Worm (Caenorhabditis elegans) whole organism, L4 larva: ENCODE results near the gene mgl-3.

Experiments
- F49E8.2 ChIP-seq: sonication (generic microtip); optimal IDR thresholded peaks from 2 replicates; lab custom pipeline; 2016; ENCODE audit warnings: missing compliant biosample characterization, mild to moderate bottlenecking, missing genetic modification characterization, borderline replicate concordance
- R02D3.7 ChIP-seq: fragments of 150-350 bp; sonication (generic microtip); optimal IDR thresholded peaks from 3 replicates; lab custom pipeline; 2014; ENCODE audit warnings: missing biosample characterization, missing genetic modification characterization
- Y5F2A.4 ChIP-seq: fragments of 200-800 bp; sonication (Bioruptor generic); optimal IDR thresholded peaks from 2 replicates; lab custom pipeline; 2018; ENCODE audit warnings: mild to moderate bottlenecking, missing genetic modification characterization, missing compliant biosample characterization
- ZK337.2 ChIP-seq: fragments of 200-800 bp; sonication (Bioruptor generic); IDR thresholded peaks from 2 replicates; pipeline ENCODE4 v1.3.6; 2022; ENCODE audit warnings: missing genetic modification reagents, missing genetic modification characterization, missing compliant biosample characterization
- aly-2 ChIP-seq: sonication (generic microtip); optimal IDR thresholded peaks from 2 replicates; lab custom pipeline; 2018; ENCODE audit warnings: missing biosample characterization, missing genetic modification characterization
- ceh-28 ChIP-seq: fragments of 150-350 bp; optimal IDR thresholded peaks from 2 replicates; lab custom pipeline; 2014; ENCODE audit warnings: missing biosample characterization, missing genetic modification reagents, missing genetic modification characterization
- ceh-62 ChIP-seq: sonication (generic microtip); optimal IDR thresholded peaks from 2 replicates; lab custom pipeline; 2017; ENCODE audit warnings: missing biosample characterization, missing genetic modification characterization
- daf-16 ChIP-seq, 3 experiments: sonication (generic microtip); optimal IDR thresholded peaks; 2 replicates each; lab custom pipeline; 2016 to 2017; ENCODE audit warnings: missing genetic modification characterization in 3 of 3, missing genetic modification reagents in 3 of 3, mild to moderate bottlenecking in 2 of 3, missing compliant biosample characterization in 2 of 3, missing biosample characterization in 1 of 3, moderate library complexity in 1 of 3
- daf-8 ChIP-seq: fragments of 200-800 bp; sonication (Bioruptor generic); IDR thresholded peaks from 2 replicates; pipeline ENCODE4 v1.3.6; 2022; ENCODE audit warnings: missing genetic modification characterization, missing compliant biosample characterization
- dmd-8 ChIP-seq: fragments of 200-800 bp; sonication (Bioruptor generic); IDR thresholded peaks from 2 replicates; pipeline ENCODE4 v1.3.6; 2022; ENCODE audit warnings: missing genetic modification characterization, missing compliant biosample characterization
- dmd-9 ChIP-seq: fragments of 200-800 bp; sonication (Bioruptor generic); IDR thresholded peaks from 2 replicates; pipeline ENCODE4 v1.3.6; 2022; ENCODE audit warnings: missing genetic modification reagents, missing genetic modification characterization, missing compliant biosample characterization
- dpl-1 ChIP-seq: fragments of 150-350 bp; optimal IDR thresholded peaks from 2 replicates; lab custom pipeline; 2014; ENCODE audit warnings: missing biosample characterization, missing genetic modification reagents, missing genetic modification characterization
- fos-1 ChIP-seq: fragments of 150-350 bp; optimal IDR thresholded peaks from 2 replicates; lab custom pipeline; 2014; ENCODE audit warnings: missing biosample characterization, missing genetic modification characterization
- gei-8 ChIP-seq: fragments of 200-800 bp; sonication (Bioruptor generic); optimal IDR thresholded peaks from 2 replicates; lab custom pipeline; 2018; ENCODE audit warnings: mild to moderate bottlenecking, missing genetic modification characterization, missing compliant biosample characterization
- hlh-11 ChIP-seq: fragments of 200-800 bp; sonication (Bioruptor generic); optimal IDR thresholded peaks from 2 replicates; lab custom pipeline; 2018; ENCODE audit warnings: mild to moderate bottlenecking, missing genetic modification characterization, missing compliant biosample characterization
- hlh-30 ChIP-seq: sonication (generic microtip); optimal IDR thresholded peaks from 2 replicates; lab custom pipeline; 2017; ENCODE audit warnings: antibody characterized with exemption, mild to moderate bottlenecking, missing genetic modification characterization, missing compliant biosample characterization; ENCODE audit not compliant: insufficient read depth
- hmg-1.1 ChIP-seq: fragments of 200-800 bp; sonication (Bioruptor generic); IDR thresholded peaks from 2 replicates; pipeline ENCODE4 v1.3.6; 2022; ENCODE audit warnings: missing genetic modification reagents, missing genetic modification characterization, missing compliant biosample characterization
- lim-7 ChIP-seq: fragments of 200-800 bp; sonication (Bioruptor generic); IDR thresholded peaks from 2 replicates; pipeline ENCODE4 v1.3.6; 2022; ENCODE audit warnings: missing genetic modification characterization, missing compliant biosample characterization
- lin-13 ChIP-seq: fragments of 150-350 bp; optimal IDR thresholded peaks from 2 replicates; lab custom pipeline; 2014; ENCODE audit warnings: missing biosample characterization, missing genetic modification reagents, missing genetic modification characterization
- lin-15B ChIP-seq: fragments of 150-350 bp; sonication (generic microtip); optimal IDR thresholded peaks from 3 replicates; lab custom pipeline; 2014; ENCODE audit warnings: missing biosample characterization, missing genetic modification characterization
- lin-38 ChIP-seq: fragments of 200-800 bp; sonication (Bioruptor generic); IDR thresholded peaks from 2 replicates; pipeline ENCODE4 v1.3.6; 2022; ENCODE audit warnings: missing genetic modification reagents, missing genetic modification characterization, missing compliant biosample characterization
- madf-5 ChIP-seq, 2 experiments: fragments of 200-800 bp; sonication (Bioruptor generic); IDR thresholded peaks; 2 replicates each; pipeline ENCODE4 v1.3.6; 2022; ENCODE audit warnings: missing compliant biosample characterization in 2 of 2, missing genetic modification characterization in 2 of 2
- mxl-3 ChIP-seq: fragments of 200-800 bp; sonication (Bioruptor generic); optimal IDR thresholded peaks from 2 replicates; lab custom pipeline; 2018; ENCODE audit warnings: mild to moderate bottlenecking, missing genetic modification characterization, missing compliant biosample characterization
- nhr-41 ChIP-seq: fragments of 200-800 bp; sonication (Bioruptor generic); IDR thresholded peaks from 2 replicates; pipeline ENCODE4 v1.3.6; 2022; ENCODE audit warnings: missing genetic modification reagents, missing genetic modification characterization, missing compliant biosample characterization
- nhr-42 ChIP-seq: fragments of 200-800 bp; sonication (Bioruptor generic); IDR thresholded peaks from 2 replicates; pipeline ENCODE4 v1.3.6; 2022; ENCODE audit warnings: missing genetic modification characterization, missing compliant biosample characterization
- nhr-48 ChIP-seq: sonication (generic microtip); optimal IDR thresholded peaks from 2 replicates; lab custom pipeline; 2016; ENCODE audit warnings: mild to moderate bottlenecking, missing genetic modification characterization, missing compliant biosample characterization
- php-3 ChIP-seq: fragments of 200-800 bp; sonication (Bioruptor generic); IDR thresholded peaks from 2 replicates; pipeline ENCODE4 v1.3.6; 2022; ENCODE audit warnings: missing genetic modification reagents, missing genetic modification characterization, missing compliant biosample characterization
- set-16 ChIP-seq: fragments of 200-800 bp; sonication (Bioruptor generic); IDR thresholded peaks from 2 replicates; pipeline ENCODE4 v1.3.6; 2022; ENCODE audit warnings: missing genetic modification reagents, missing genetic modification characterization, missing compliant biosample characterization
- skn-1 ChIP-seq: fragments of 150-350 bp; optimal IDR thresholded peaks from 2 replicates; lab custom pipeline; 2014; ENCODE audit warnings: missing biosample characterization, missing genetic modification characterization
- spr-3 ChIP-seq: fragments of 200-800 bp; sonication (Bioruptor generic); optimal IDR thresholded peaks from 2 replicates; lab custom pipeline; 2018; ENCODE audit warnings: mild to moderate bottlenecking, missing genetic modification characterization, missing compliant biosample characterization
- tag-97 ChIP-seq: fragments of 200-800 bp; sonication (Bioruptor generic); IDR thresholded peaks from 2 replicates; pipeline ENCODE4 v1.3.6; 2022; ENCODE audit warnings: missing genetic modification characterization, missing compliant biosample characterization
- unc-62 ChIP-seq, 3 experiments: fragments of 150-350 bp in 1 of 3; sonication (generic microtip); optimal IDR thresholded peaks in 2 of 3; peaks in 1 of 3; 1 replicate in 1 of 3; 2 replicates in 2 of 3; lab custom pipeline; 2014 to 2017; ENCODE audit warnings: missing biosample characterization in 3 of 3, missing genetic modification characterization in 3 of 3, missing genetic modification reagents in 3 of 3, missing genotype in 1 of 3
- vab-7 ChIP-seq: fragments of 200-800 bp; sonication (Bioruptor generic); IDR thresholded peaks from 2 replicates; pipeline ENCODE4 v1.3.6; 2022; ENCODE audit warnings: missing genetic modification reagents, missing genetic modification characterization, missing compliant biosample characterization
- zfp-2 ChIP-seq: sonication (generic microtip); optimal IDR thresholded peaks from 2 replicates; lab custom pipeline; 2016; ENCODE audit warnings: mild to moderate bottlenecking, missing genetic modification characterization, missing compliant biosample characterization
- zfp-3 ChIP-seq: fragments of 200-800 bp; sonication (Bioruptor generic); conservative IDR thresholded peaks from 2 replicates; pipeline ENCODE4 v1.3.6; 2022; ENCODE audit warnings: missing genetic modification reagents, missing genetic modification characterization, missing compliant biosample characterization
- ztf-11 ChIP-seq: fragments of 150-350 bp; optimal IDR thresholded peaks from 2 replicates; lab custom pipeline; 2014; ENCODE audit warnings: missing biosample characterization, missing genetic modification characterization
- ztf-7 ChIP-seq: fragments of 150-350 bp; optimal IDR thresholded peaks from 2 replicates; lab custom pipeline; 2014; ENCODE audit warnings: missing biosample characterization, missing genetic modification characterization

Gene mgl-3

ce11 chrIV:5405345-5405744 lies 33.5 kb upstream of the mgl-3 start, which contains the start of gene ZK616.61:
TSS of gene ZK616.61 (plus strand) at chrIV:5405645.
- TF ChIP-seq spr-3 (no peak), dpl-1 (GFP tag; lab: Kevin White, UChicago) (no peak), set-16 (no peak), hlh-30 (tag; lab: Kevin White, UChicago) (no peak), mxl-3 (no peak), ztf-11 (tag; lab: Kevin White, UChicago) (no peak), vab-7 (GFP tag; lab: Robert Waterston, UW) (no peak), tag-97 (GFP tag; lab: Robert Waterston, UW) (no peak), hlh-11 (tag; lab: Kevin White, UChicago) (no peak), hmg-1.1 (no peak)

- TF ChIP-seq unc-62 (GFP tag; optimal IDR thresholded peaks at IDR 0.05 in 1 of 2; lab: Kevin White, UChicago) (peak in 1 of 2 experiments; percentile 95), unc-62 (tag; optimal IDR thresholded peaks at IDR 0.05; lab: Kevin White, UChicago) (no peak), aly-2 (tag; lab: Kevin White, UChicago) (no peak)
Measured at ce11 chrIV:5409112-5409511, 29.7 kb upstream of the mgl-3 start.

- no peak for TF ChIP-seq ztf-7 (tag; lab: Kevin White, UChicago)
- no peak for TF ChIP-seq fos-1 (tag; lab: Kevin White, UChicago)
- no peak for TF ChIP-seq lin-13 (GFP tag; lab: Kevin White, UChicago)
- TF ChIP-seq nhr-48 (tag; lab: Kevin White, UChicago): no peak
- TF ChIP-seq R02D3.7 (tag; lab: Kevin White, UChicago): no peak
- no peak for TF ChIP-seq daf-8 (GFP tag; lab: Robert Waterston, UW)
- TF ChIP-seq lin-15B: no peak
- no peak for TF ChIP-seq vab-7 (GFP tag; lab: Robert Waterston, UW)
- no peak for TF ChIP-seq dmd-8 (GFP tag; lab: Robert Waterston, UW)
- TF ChIP-seq php-3 (GFP tag; lab: Robert Waterston, UW): no peak
Measured at ce11 chrIV:5411120-5411519, 27.7 kb upstream of the mgl-3 start, which contains the start of gene ZK616.65. TSS of gene ZK616.65 (minus strand) at chrIV:5411220.

- no peak for TF ChIP-seq F49E8.2 (tag; lab: Kevin White, UChicago)
- peak; percentile 85 for TF ChIP-seq ceh-28 (tag; lab: Kevin White, UChicago)
- no peak for TF ChIP-seq dmd-9 (GFP tag; lab: Robert Waterston, UW)
- no peak for TF ChIP-seq nhr-41 (GFP tag; lab: Robert Waterston, UW)
- no peak for TF ChIP-seq set-16
- TF ChIP-seq nhr-42 (GFP tag; lab: Robert Waterston, UW): no peak
- no peak for TF ChIP-seq spr-3
- TF ChIP-seq daf-16 (GFP tag; optimal IDR thresholded peaks at IDR 0.05; lab: Kevin White, UChicago): no peak
- no peak for TF ChIP-seq daf-16 (tag; optimal IDR thresholded peaks at IDR 0.05; lab: Kevin White, UChicago)
Measured at ce11 chrIV:5411641-5412337, 27.0 kb upstream of the mgl-3 start, which contains the start of gene ZK616.8. TSS of gene ZK616.8 (minus strand) at chrIV:5412193.

- TF ChIP-seq tag-97 (GFP tag; lab: Robert Waterston, UW) (no peak), skn-1 (tag; lab: Kevin White, UChicago) (no peak), Y5F2A.4 (GFP tag; lab: Kevin White, UChicago) (no peak), set-16 (no peak)
Measured at ce11 chrIV:5415696-5416095, 23.1 kb upstream of the mgl-3 start, which contains the start of gene spp-7. TSS of gene spp-7 (minus strand) at chrIV:5415796.

ce11 chrIV:5419122-5419521 lies 19.7 kb upstream of the mgl-3 start, which contains the start of gene ehn-3:
TSS of gene ehn-3 (minus strand) at chrIV:5419222.
- no peak for TF ChIP-seq lim-7
- TF ChIP-seq ZK337.2 (GFP tag; lab: Robert Waterston, UW): no peak
- TF ChIP-seq zfp-2 (tag; lab: Kevin White, UChicago): no peak
- no peak for TF ChIP-seq lin-38 (GFP tag; lab: Robert Waterston, UW)
- no peak for TF ChIP-seq set-16
- TF ChIP-seq ceh-62 (tag; lab: Kevin White, UChicago): no peak
- no peak for TF ChIP-seq zfp-3
- TF ChIP-seq gei-8 (GFP tag; lab: Kevin White, UChicago): no peak
- no peak for TF ChIP-seq madf-5 (GFP tag; IDR thresholded peaks at IDR 0.05; lab: Robert Waterston, UW)
- no peak for TF ChIP-seq lin-13 (GFP tag; lab: Kevin White, UChicago)
